Worm (Caenorhabditis elegans): ENCODE measurements around the gene Y37D8A.2.

Gene Y37D8A.2

ce11 chrIII:12789420-12789819 lies 30.6 kb upstream of the Y37D8A.2 start, which contains the start of gene BE10.1:
Gene BE10.1, minus strand, starts transcription at chrIII:12789520.
- TF ChIP-seq tra-4 (tag; optimal IDR thresholded peaks at IDR 0.05): no peak

- TF ChIP-seq flt-1 (GFP tag; IDR thresholded peaks at IDR 0.05) (no peak), ceh-13 (GFP tag; optimal IDR thresholded peaks at IDR 0.05) (no peak), hnd-1 (tag; optimal IDR thresholded peaks at IDR 0.05) (no peak), aly-1 (tag; optimal IDR thresholded peaks at IDR 0.05) (no peak), hmg-4 (GFP tag; optimal IDR thresholded peaks at IDR 0.05) (no peak), pes-1 (GFP tag; IDR thresholded peaks at IDR 0.05) (no peak), ets-7 (tag; optimal IDR thresholded peaks at IDR 0.05) (no peak), tbx-11 (GFP tag; IDR thresholded peaks at IDR 0.05) (no peak), sea-1 (GFP tag; conservative IDR thresholded peaks at IDR 0.05) (no peak), ama-1 (optimal IDR thresholded peaks at IDR 0.05) (no peak), B0310.2 (tag; optimal IDR thresholded peaks at IDR 0.05) (no peak), tra-4 (tag; optimal IDR thresholded peaks at IDR 0.05) (no peak), hmbx-1 (tag; optimal IDR thresholded peaks at IDR 0.05) (no peak), tbx-37 (GFP tag; conservative IDR thresholded peaks at IDR 0.05) (no peak)
Measured at ce11 chrIII:12794200-12794599, 25.8 kb upstream of the Y37D8A.2 start.

ce11 chrIII:12798469-12798868 lies 21.5 kb upstream of the Y37D8A.2 start, which contains the start of gene agmo-1:
Gene agmo-1, minus strand, starts transcription at chrIII:12798569.
- TF ChIP-seq hmbx-1 (tag; optimal IDR thresholded peaks at IDR 0.05) (no peak), hmg-4 (GFP tag; optimal IDR thresholded peaks at IDR 0.05) (no peak), ets-7 (tag; optimal IDR thresholded peaks at IDR 0.05) (no peak), scrt-1 (GFP tag; IDR thresholded peaks at IDR 0.05) (no peak), hnd-1 (tag; optimal IDR thresholded peaks at IDR 0.05) (no peak), tbx-11 (GFP tag; IDR thresholded peaks at IDR 0.05) (no peak), sea-1 (GFP tag; conservative IDR thresholded peaks at IDR 0.05) (no peak), tra-4 (tag; optimal IDR thresholded peaks at IDR 0.05) (no peak), B0310.2 (tag; optimal IDR thresholded peaks at IDR 0.05) (no peak), ama-1 (optimal IDR thresholded peaks at IDR 0.05) (no peak), aly-1 (tag; optimal IDR thresholded peaks at IDR 0.05) (no peak), tbx-37 (GFP tag; conservative IDR thresholded peaks at IDR 0.05) (no peak), pes-1 (GFP tag; IDR thresholded peaks at IDR 0.05) (no peak), flt-1 (GFP tag; IDR thresholded peaks at IDR 0.05) (no peak), F13C5.2 (tag; optimal IDR thresholded peaks at IDR 0.05) (no peak), ceh-13 (GFP tag; optimal IDR thresholded peaks at IDR 0.05) (no peak), ceh-36 (tag; optimal IDR thresholded peaks at IDR 0.05) (no peak)

- TF ChIP-seq tra-4 (tag; optimal IDR thresholded peaks at IDR 0.05) (no peak), ceh-36 (tag; optimal IDR thresholded peaks at IDR 0.05) (no peak), hmbx-1 (tag; optimal IDR thresholded peaks at IDR 0.05) (no peak), B0310.2 (tag; optimal IDR thresholded peaks at IDR 0.05) (no peak), hnd-1 (tag; optimal IDR thresholded peaks at IDR 0.05) (no peak), F13C5.2 (tag; optimal IDR thresholded peaks at IDR 0.05) (no peak), scrt-1 (GFP tag; IDR thresholded peaks at IDR 0.05) (no peak), pes-1 (GFP tag; IDR thresholded peaks at IDR 0.05) (no peak), flt-1 (GFP tag; IDR thresholded peaks at IDR 0.05) (no peak), ama-1 (optimal IDR thresholded peaks at IDR 0.05) (no peak), hmg-4 (GFP tag; optimal IDR thresholded peaks at IDR 0.05) (no peak), ceh-13 (GFP tag; optimal IDR thresholded peaks at IDR 0.05) (no peak)
Measured at ce11 chrIII:12800529-12800928, 19.5 kb upstream of the Y37D8A.2 start.

- TF ChIP-seq flt-1 (GFP tag; IDR thresholded peaks at IDR 0.05) (no peak), tbx-37 (GFP tag; conservative IDR thresholded peaks at IDR 0.05) (no peak), pes-1 (GFP tag; IDR thresholded peaks at IDR 0.05) (no peak), ama-1 (optimal IDR thresholded peaks at IDR 0.05) (no peak), ceh-36 (tag; optimal IDR thresholded peaks at IDR 0.05) (no peak), tra-4 (tag; optimal IDR thresholded peaks at IDR 0.05) (no peak), scrt-1 (GFP tag; IDR thresholded peaks at IDR 0.05) (no peak), ets-7 (tag; optimal IDR thresholded peaks at IDR 0.05) (no peak), hnd-1 (tag; optimal IDR thresholded peaks at IDR 0.05) (no peak), tbx-11 (GFP tag; IDR thresholded peaks at IDR 0.05) (no peak), aly-1 (tag; optimal IDR thresholded peaks at IDR 0.05) (no peak)
Measured at ce11 chrIII:12806712-12807111, 13.3 kb upstream of the Y37D8A.2 start, which contains the start of gene BE10.5. Gene BE10.5, minus strand, starts transcription at chrIII:12806812.

- no peak for TF ChIP-seq ceh-36 (tag; optimal IDR thresholded peaks at IDR 0.05)
- TF ChIP-seq sea-1 (GFP tag; conservative IDR thresholded peaks at IDR 0.05): no peak
- no peak for TF ChIP-seq tbx-37 (GFP tag; conservative IDR thresholded peaks at IDR 0.05)
- no peak for TF ChIP-seq F13C5.2 (tag; optimal IDR thresholded peaks at IDR 0.05)
- TF ChIP-seq tra-4 (tag; optimal IDR thresholded peaks at IDR 0.05): no peak
- TF ChIP-seq ceh-13 (GFP tag; optimal IDR thresholded peaks at IDR 0.05): no peak
- no peak for TF ChIP-seq flt-1 (GFP tag; IDR thresholded peaks at IDR 0.05)
- no peak for TF ChIP-seq hmbx-1 (tag; optimal IDR thresholded peaks at IDR 0.05)
- TF ChIP-seq ama-1 (optimal IDR thresholded peaks at IDR 0.05): no peak
- no peak for TF ChIP-seq B0310.2 (tag; optimal IDR thresholded peaks at IDR 0.05)
- TF ChIP-seq pes-1 (GFP tag; IDR thresholded peaks at IDR 0.05): no peak
- no peak for TF ChIP-seq tbx-11 (GFP tag; IDR thresholded peaks at IDR 0.05)
- TF ChIP-seq scrt-1 (GFP tag; IDR thresholded peaks at IDR 0.05): no peak
- no peak for TF ChIP-seq ets-7 (tag; optimal IDR thresholded peaks at IDR 0.05)
Measured at ce11 chrIII:12807726-12808125, 12.3 kb upstream of the Y37D8A.2 start, which contains the start of gene BE10.3. Gene BE10.3, plus strand, starts transcription at chrIII:12808026.

- no peak for TF ChIP-seq ama-1 (optimal IDR thresholded peaks at IDR 0.05)
- no peak for TF ChIP-seq tra-4 (tag; optimal IDR thresholded peaks at IDR 0.05)
- TF ChIP-seq ceh-36 (tag; optimal IDR thresholded peaks at IDR 0.05): no peak
- no peak for TF ChIP-seq B0310.2 (tag; optimal IDR thresholded peaks at IDR 0.05)
- no peak for TF ChIP-seq hmg-4 (GFP tag; optimal IDR thresholded peaks at IDR 0.05)
- no peak for TF ChIP-seq F13C5.2 (tag; optimal IDR thresholded peaks at IDR 0.05)
- TF ChIP-seq tbx-11 (GFP tag; IDR thresholded peaks at IDR 0.05): no peak
Measured at ce11 chrIII:12813193-12813592, 6.8 kb upstream of the Y37D8A.2 start, which contains the start of gene BE10.4. Gene BE10.4, plus strand, starts transcription at chrIII:12813493.

Data from whole organism, early embryonic.